Worm (Caenorhabditis elegans): ENCODE data around the gene C55C3.73.

Gene C55C3.73

ce11 chrIV:5657126-5657666, 46.1 kb downstream of the C55C3.73 start (continued):
- peak; percentile 13 to 71 (median 69) for TF ChIP-seq ceh-82 (tag; optimal IDR thresholded peaks at IDR 0.05)
- TF ChIP-seq alr-1 (tag; optimal IDR thresholded peaks at IDR 0.05; ENCODE audit: borderline replicate concordance): no peak
- TF ChIP-seq nhr-19 (GFP tag; conservative IDR thresholded peaks at IDR 0.05): peak; percentile 80
- TF ChIP-seq ceh-8 (GFP tag; optimal IDR thresholded peaks at IDR 0.05): no peak
- TF ChIP-seq mef-2 (tag; optimal IDR thresholded peaks at IDR 0.05): no peak
- peak; percentile 56; the same call in 1 of the 2 replicates for TF ChIP-seq ceh-88 (GFP tag; IDR thresholded peaks at IDR 0.05)
- peak; percentile 63 for TF ChIP-seq isw-1 (GFP tag; IDR thresholded peaks at IDR 0.05)
- peak; percentile 53 for TF ChIP-seq aha-1 (tag; optimal IDR thresholded peaks at IDR 0.05)
- peak in 3 of 6 experiments; percentile 51 to 83 (median 73) for TF ChIP-seq elt-3 (tag; optimal IDR thresholded peaks at IDR 0.05)

- TF ChIP-seq nhr-77 (tag; optimal IDR thresholded peaks at IDR 0.05): peak; percentile 51
- peak; percentile 44 to 53 for TF ChIP-seq lsy-2 (tag; optimal IDR thresholded peaks at IDR 0.05)
- TF ChIP-seq lin-14 (GFP tag; optimal IDR thresholded peaks at IDR 0.05): peak; percentile 84
- no peak for TF ChIP-seq unc-130 (tag; optimal IDR thresholded peaks at IDR 0.05)
- peak in 2 of 3 experiments; percentile 37 to 54 for TF ChIP-seq ceh-82 (tag; optimal IDR thresholded peaks at IDR 0.05)
- TF ChIP-seq lin-15B (tag; optimal IDR thresholded peaks at IDR 0.05): peak; percentile 72
- peak; percentile 83 for TF ChIP-seq zip-4 (GFP tag; optimal IDR thresholded peaks at IDR 0.05)
- TF ChIP-seq pqm-1 (tag; optimal IDR thresholded peaks at IDR 0.05): no peak
- peak; percentile 21 for TF ChIP-seq ztf-4 (tag; optimal IDR thresholded peaks at IDR 0.05)
- TF ChIP-seq irx-1 (tag; optimal IDR thresholded peaks at IDR 0.05): peak; percentile 26
- peak; percentile 60 to 78 (median 75) for TF ChIP-seq dpl-1 (GFP tag; optimal IDR thresholded peaks at IDR 0.05)
- TF ChIP-seq nhr-90 (tag; optimal IDR thresholded peaks at IDR 0.05; ENCODE audit: poor library complexity): peak; percentile 62
- peak; percentile 55 for TF ChIP-seq jun-1 (tag; optimal IDR thresholded peaks at IDR 0.05)
- TF ChIP-seq unc-30 (tag; optimal IDR thresholded peaks at IDR 0.05): no peak
- peak in 1 of 2 experiments; percentile 4 for TF ChIP-seq mdl-1 (tag; optimal IDR thresholded peaks at IDR 0.05)
- peak; percentile 31 for TF ChIP-seq rnt-1 (tag; optimal IDR thresholded peaks at IDR 0.05)
- no peak for TF ChIP-seq ceh-63 (GFP tag; optimal IDR thresholded peaks at IDR 0.05)
- peak; percentile 39 for TF ChIP-seq xbp-1 (tag; optimal IDR thresholded peaks at IDR 0.05)
- TF ChIP-seq nhr-71 (tag; optimal IDR thresholded peaks at IDR 0.05): peak; percentile 79
- peak; percentile 34 for TF ChIP-seq nhr-47 (tag; optimal IDR thresholded peaks at IDR 0.05)
- peak; percentile 48; the same call in 1 of the 2 replicates for TF ChIP-seq grh-1 (GFP tag; IDR thresholded peaks at IDR 0.05)
- TF ChIP-seq dsc-1 (tag; optimal IDR thresholded peaks at IDR 0.05): no peak
- peak; percentile 80 for TF ChIP-seq mep-1 (tag; optimal IDR thresholded peaks at IDR 0.05)
- peak; percentile 59 for TF ChIP-seq blmp-1 (tag; optimal IDR thresholded peaks at IDR 0.05)
- TF ChIP-seq nhr-85 (tag): peak; percentile 95
- peak; percentile 32 for TF ChIP-seq swsn-7 (tag; optimal IDR thresholded peaks at IDR 0.05)
- peak; percentile 84 for TF ChIP-seq nhr-20 (tag; optimal IDR thresholded peaks at IDR 0.05)
- TF ChIP-seq elt-3 (tag; optimal IDR thresholded peaks at IDR 0.05): peak in 2 of 6 experiments; percentile 81 to 82
- TF ChIP-seq pag-3 (tag; optimal IDR thresholded peaks at IDR 0.05; ENCODE audit: borderline replicate concordance, insufficient read depth): no peak
- no peak for TF ChIP-seq unc-62 (GFP tag; optimal IDR thresholded peaks at IDR 0.05)
- TF ChIP-seq nhr-237 (tag; optimal IDR thresholded peaks at IDR 0.05): peak; percentile 82
- peak; percentile 47 for TF ChIP-seq lin-13 (GFP tag; optimal IDR thresholded peaks at IDR 0.05)
- no peak for TF ChIP-seq Y116A8C.19 (tag; optimal IDR thresholded peaks at IDR 0.05; ENCODE audit: borderline replicate concordance)
- peak; percentile 79 for TF ChIP-seq snu-23 (GFP tag; optimal IDR thresholded peaks at IDR 0.05)
- TF ChIP-seq egl-27 (tag; optimal IDR thresholded peaks at IDR 0.05): no peak
- peak; percentile 31 for TF ChIP-seq nhr-28 (tag; optimal IDR thresholded peaks at IDR 0.05)
- peak; percentile 73 to 84 for TF ChIP-seq lin-35 (GFP tag; optimal IDR thresholded peaks at IDR 0.05)
- TF ChIP-seq aly-2 (tag; optimal IDR thresholded peaks at IDR 0.05): no peak
- TF ChIP-seq C16A3.4 (tag; optimal IDR thresholded peaks at IDR 0.05): peak; percentile 41
- peak; percentile 30 to 70 for TF ChIP-seq efl-1 (optimal IDR thresholded peaks at IDR 0.05)
- peak; percentile 74 to 98 for TF ChIP-seq efl-1 (GFP tag; optimal IDR thresholded peaks at IDR 0.05 in 1 of 2)
- peak; percentile 60 for TF ChIP-seq nhr-19 (GFP tag; conservative IDR thresholded peaks at IDR 0.05)
- no peak for TF ChIP-seq nhr-84 (tag; optimal IDR thresholded peaks at IDR 0.05)
- TF ChIP-seq aha-1 (tag; optimal IDR thresholded peaks at IDR 0.05): peak; percentile 93
- TF ChIP-seq tbx-2 (tag; optimal IDR thresholded peaks at IDR 0.05): peak; percentile 45
Observed at ce11 chrIV:5655966-5656389, 47.3 kb downstream of the C55C3.73 start.

Data from whole organism, L1 larva.